Worm (Caenorhabditis elegans): ENCODE results near the gene srbc-19.

DNA sequence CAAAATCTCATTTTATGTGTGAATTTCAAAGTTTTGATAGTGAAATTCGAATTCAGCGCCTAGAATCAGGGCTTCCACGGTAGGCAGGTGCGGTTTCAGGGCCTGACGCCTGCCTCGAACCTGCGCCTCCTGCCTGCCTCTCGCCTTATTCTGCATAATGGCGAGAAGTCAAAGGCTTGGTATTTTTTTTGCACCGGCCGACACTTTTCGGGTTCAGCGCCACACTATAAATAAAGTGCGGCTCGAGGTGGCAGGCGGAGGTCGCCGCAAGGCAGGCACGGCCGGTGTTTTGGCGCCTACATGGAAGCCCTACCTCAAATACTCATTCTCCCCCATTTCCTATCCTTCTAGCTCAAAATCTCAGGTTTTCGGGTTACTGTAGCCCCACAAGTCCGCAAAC lies 33.8 kb upstream of the srbc-19 start:
- TF ChIP-seq tlp-1 (tag; optimal IDR thresholded peaks at IDR 0.05), result no peak
- no peak for TF ChIP-seq nhr-77 (tag; optimal IDR thresholded peaks at IDR 0.05)
- TF ChIP-seq lin-39 (tag; optimal IDR thresholded peaks at IDR 0.05), result no peak
- no peak for TF ChIP-seq ztf-11 (tag; optimal IDR thresholded peaks at IDR 0.05)
- no peak for TF ChIP-seq ama-1 (optimal IDR thresholded peaks at IDR 0.05)
- TF ChIP-seq lin-15B (tag; optimal IDR thresholded peaks at IDR 0.05), result no peak
- no peak for TF ChIP-seq lsy-2 (tag; optimal IDR thresholded peaks at IDR 0.05)
- TF ChIP-seq fkh-10 (GFP tag; optimal IDR thresholded peaks at IDR 0.05), result no peak
- no peak for TF ChIP-seq lin-13 (GFP tag; optimal IDR thresholded peaks at IDR 0.05)
- no peak for TF ChIP-seq blmp-1 (tag; optimal IDR thresholded peaks at IDR 0.05)
- no peak for TF ChIP-seq nhr-76 (tag; optimal IDR thresholded peaks at IDR 0.05)
- no peak for TF ChIP-seq swsn-7 (tag; optimal IDR thresholded peaks at IDR 0.05)
- TF ChIP-seq fkh-8 (tag; optimal IDR thresholded peaks at IDR 0.05), result no peak
- TF ChIP-seq sox-4 (tag; optimal IDR thresholded peaks at IDR 0.05), result no peak

Measured in whole organism, L1 larva.